Fruit fly (Drosophila melanogaster): Measurements from ENCODE around the gene chm.
A peak's percentile ranks its signal among the peaks of the same experiment; 100 is the strongest.

Gene chm

dm6 chr2L:7434737-7435356 lies 22.6 kb downstream of the chm start (continued):
- TF ChIP-seq zfh2 (GFP tag; optimal IDR thresholded peaks at IDR 0.05), result no peak
- peak; percentile 70 for TF ChIP-seq nom (GFP tag; optimal IDR thresholded peaks at IDR 0.05)
- TF ChIP-seq HLHmδ (GFP tag; optimal IDR thresholded peaks at IDR 0.05), result no peak
- no peak for TF ChIP-seq Jarid2 (GFP tag; optimal IDR thresholded peaks at IDR 0.05)
- no peak for TF ChIP-seq CG14710 (tag; optimal IDR thresholded peaks at IDR 0.05)
- peak; percentile 29; the same call in 1 of the 2 replicates for TF ChIP-seq CG9215 (GFP tag; IDR thresholded peaks at IDR 0.05)
- no peak for TF ChIP-seq CG9876 (GFP tag; optimal IDR thresholded peaks at IDR 0.05)
- TF ChIP-seq Side (GFP tag; optimal IDR thresholded peaks at IDR 0.05), result no peak
- TF ChIP-seq CG9932 (GFP tag; IDR thresholded peaks at IDR 0.05), result peak; percentile 82
- no peak for TF ChIP-seq slp2 (GFP tag; optimal IDR thresholded peaks at IDR 0.05)
- TF ChIP-seq NC2α (GFP tag; optimal IDR thresholded peaks at IDR 0.05), result no peak
- TF ChIP-seq tx (GFP tag; optimal IDR thresholded peaks at IDR 0.05), result no peak
- peak; percentile 53 for TF ChIP-seq Meics (GFP tag; optimal IDR thresholded peaks at IDR 0.05)
- TF ChIP-seq CG7745 (tag; optimal IDR thresholded peaks at IDR 0.05), result no peak
- TF ChIP-seq zf30C (GFP tag; optimal IDR thresholded peaks at IDR 0.05), result no peak
- TF ChIP-seq inv (GFP tag; IDR thresholded peaks at IDR 0.05; ENCODE audit: partially characterized antibody), result no peak
- TF ChIP-seq tll (GFP tag; optimal IDR thresholded peaks at IDR 0.05), result no peak
- no peak for TF ChIP-seq CG10654 (GFP tag; optimal IDR thresholded peaks at IDR 0.05)
- TF ChIP-seq fd96Cb (tag; optimal IDR thresholded peaks at IDR 0.05), result no peak
- TF ChIP-seq CoRest (tag; optimal IDR thresholded peaks at IDR 0.05), result peak; percentile 20
- TF ChIP-seq jigr1 (GFP tag; IDR thresholded peaks at IDR 0.05), result no peak
- TF ChIP-seq CG15269 (tag; optimal IDR thresholded peaks at IDR 0.05), result peak; percentile 64
- no peak for TF ChIP-seq CG1602 (GFP tag; optimal IDR thresholded peaks at IDR 0.05)
- TF ChIP-seq CG7928 (GFP tag; optimal IDR thresholded peaks at IDR 0.05), result no peak
- TF ChIP-seq CG16813 (GFP tag; IDR thresholded peaks at IDR 0.05; ENCODE audit: partially characterized antibody), result no peak
- peak; percentile 29 for TF ChIP-seq CrebB (tag; optimal IDR thresholded peaks at IDR 0.05)
- no peak; the same call in 2 of the 3 replicates for TF ChIP-seq Aef1 (GFP tag; IDR thresholded peaks at IDR 0.05)
- TF ChIP-seq CG4360 (GFP tag; IDR thresholded peaks at IDR 0.05), result no peak
- TF ChIP-seq CG3838 (GFP tag; optimal IDR thresholded peaks at IDR 0.05), result no peak
- no peak for TF ChIP-seq CG3065 (GFP tag; optimal IDR thresholded peaks at IDR 0.05)
- TF ChIP-seq Atf6 (GFP tag; IDR thresholded peaks at IDR 0.05), result peak; percentile 74
- TF ChIP-seq CkIIα-i1 (GFP tag; IDR thresholded peaks at IDR 0.05), result no peak
- no peak for TF ChIP-seq Doc3 (GFP tag; IDR thresholded peaks at IDR 0.05; ENCODE audit: partially characterized antibody)
- no peak for TF ChIP-seq prd (optimal IDR thresholded peaks at IDR 0.05)
- TF ChIP-seq prd (GFP tag; IDR thresholded peaks at IDR 0.05), result peak; percentile 52; the same call in 1 of the 3 replicates
- peak; percentile 44 for TF ChIP-seq CG7556 (GFP tag; optimal IDR thresholded peaks at IDR 0.05)
- TF ChIP-seq Hr78 (GFP tag; optimal IDR thresholded peaks at IDR 0.05), result no peak
- TF ChIP-seq Sox102F (GFP tag; optimal IDR thresholded peaks at IDR 0.05), result peak; percentile 28
- TF ChIP-seq Ssrp (tag; optimal IDR thresholded peaks at IDR 0.05), result no peak
- TF ChIP-seq unpg (GFP tag; optimal IDR thresholded peaks at IDR 0.05), result peak; percentile 8
- peak; percentile 48; the same call in 1 of the 2 replicates for TF ChIP-seq CG1024 (GFP tag; IDR thresholded peaks at IDR 0.05)
- no peak for TF ChIP-seq CG12769 (tag; optimal IDR thresholded peaks at IDR 0.05)
- no peak for TF ChIP-seq CG18262 (tag; optimal IDR thresholded peaks at IDR 0.05)
- TF ChIP-seq H2.0 (GFP tag; IDR thresholded peaks at IDR 0.05), result peak; percentile 35
- TF ChIP-seq wdn (GFP tag; IDR thresholded peaks at IDR 0.05), result 0 out of 2 replicates have a peak, but pooled peaks have one; percentile 67
- peak; percentile 26 for TF ChIP-seq sens (GFP tag)
- TF ChIP-seq Spps (tag; optimal IDR thresholded peaks at IDR 0.05), result no peak
- no peak for TF ChIP-seq Lpt (GFP tag; optimal IDR thresholded peaks at IDR 0.05)
- no peak for TF ChIP-seq CG2116 (GFP tag; optimal IDR thresholded peaks at IDR 0.05)
- no peak for TF ChIP-seq CG33557 (GFP tag; optimal IDR thresholded peaks at IDR 0.05)

All from whole organism, embryonic.